Worm (Caenorhabditis elegans): Measurements from ENCODE around the gene F41E6.8.

F41E6.8 gene

DNA sequence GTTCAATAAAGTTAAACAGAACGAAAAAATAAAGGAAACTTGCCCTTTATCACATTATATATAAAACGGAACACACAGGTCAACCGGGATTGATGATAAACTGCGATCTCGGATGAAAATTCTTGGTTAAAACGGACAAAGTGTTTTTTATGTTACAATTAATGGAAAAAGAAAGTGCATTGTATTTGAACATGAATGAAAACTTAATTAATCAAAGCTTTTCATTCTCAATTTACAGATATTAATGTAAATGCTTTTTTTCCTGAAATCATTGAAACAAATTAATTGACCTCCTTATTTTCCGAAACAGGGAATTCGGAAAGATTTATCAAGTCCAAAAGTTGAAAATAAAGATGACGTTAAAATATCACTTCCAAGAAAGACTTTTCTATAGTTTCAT lies at the start of gene F41E6.8:
F41E6.8 (minus strand) TSS at position 101 of the 400 bp plus-strand sequence.
- no peak for TF ChIP-seq unc-62 (GFP tag; optimal IDR thresholded peaks at IDR 0.05)

DNA sequence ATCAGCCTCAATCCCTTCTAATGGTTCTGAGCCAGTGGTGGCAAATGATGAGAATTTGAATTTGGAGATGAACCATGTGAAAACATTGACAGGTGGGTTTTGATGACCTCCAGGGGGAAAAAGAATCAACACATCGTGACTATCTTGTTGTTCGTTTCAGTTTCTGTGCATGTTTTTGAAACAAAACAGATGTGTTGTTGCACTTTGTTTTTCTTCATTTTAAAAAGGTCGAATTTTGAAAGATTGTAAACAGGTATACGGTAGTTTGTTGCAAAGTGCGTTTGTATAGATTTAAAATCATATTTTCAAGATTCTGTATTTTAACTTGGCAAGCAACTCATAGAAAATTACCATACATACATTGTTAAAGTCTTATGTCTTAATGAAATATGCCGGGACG lies 49.0 kb upstream of the F41E6.8 start:
- no peak for TF ChIP-seq unc-62 (GFP tag; optimal IDR thresholded peaks at IDR 0.05)

DNA sequence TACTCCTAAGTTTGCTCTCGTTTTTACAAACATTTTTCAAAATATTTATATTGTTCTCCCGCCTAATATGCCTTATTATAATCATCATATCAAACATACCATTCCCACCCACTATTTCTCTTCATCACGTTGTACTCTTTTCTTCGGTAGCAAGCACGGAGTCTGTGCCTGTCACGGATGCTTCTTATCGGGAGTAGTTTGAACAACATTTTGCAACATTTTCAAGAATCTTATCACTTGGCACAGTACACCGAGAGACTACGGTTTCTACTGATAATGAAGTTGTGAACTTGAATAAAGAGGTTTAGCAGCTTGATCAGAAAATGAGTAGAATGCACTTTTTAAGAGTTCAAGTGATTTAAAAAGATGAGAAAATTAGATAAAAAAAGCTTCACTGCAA lies 46.9 kb upstream of the F41E6.8 start:
- no peak for TF ChIP-seq unc-62 (GFP tag; optimal IDR thresholded peaks at IDR 0.05)

DNA sequence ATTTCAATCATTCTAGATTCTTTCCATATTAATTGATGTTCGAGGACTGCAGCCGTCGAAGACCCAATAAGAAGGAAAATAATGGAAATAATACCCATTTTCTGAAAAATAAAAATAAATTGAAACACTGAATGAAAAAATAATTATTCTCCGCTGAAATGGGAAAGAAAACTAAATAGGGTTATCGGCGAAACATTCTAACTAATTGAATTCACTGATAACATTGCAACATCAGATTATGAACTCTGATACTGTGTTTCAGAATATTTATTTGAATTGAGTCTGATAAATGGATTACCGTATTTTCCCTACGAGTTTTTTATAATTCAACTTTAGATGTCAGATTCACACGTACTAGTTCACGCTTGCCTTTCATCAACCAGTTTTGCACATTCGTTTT lies 41.8 kb upstream of the F41E6.8 start, which contains the start of gene asp-13:
asp-13 (minus strand) TSS at position 101 of the 400 bp plus-strand sequence.
- TF ChIP-seq unc-62 (GFP tag; optimal IDR thresholded peaks at IDR 0.05), result no peak

DNA sequence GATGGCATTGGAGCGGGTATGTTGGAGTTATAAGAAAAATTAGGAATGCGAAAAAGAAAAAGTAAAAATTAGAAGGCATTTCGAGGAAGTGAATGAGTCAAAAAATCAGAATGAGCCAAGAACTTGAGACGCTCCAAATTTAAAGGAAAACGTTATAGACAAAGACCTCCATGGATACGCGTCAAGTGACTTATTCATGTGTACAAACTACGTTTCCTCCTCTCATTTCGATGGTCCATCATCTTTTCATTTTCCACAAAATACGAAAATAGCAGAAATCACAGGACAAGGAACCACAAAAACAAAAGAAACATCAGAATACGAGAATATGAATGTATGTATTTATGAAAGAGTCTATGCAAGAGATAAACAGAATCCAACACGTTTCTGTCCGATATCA lies 39.9 kb upstream of the F41E6.8 start, which contains the start of gene F28A12.3:
F28A12.3 (minus strand) TSS at position 101 of the 400 bp plus-strand sequence.
- TF ChIP-seq unc-62 (GFP tag; optimal IDR thresholded peaks at IDR 0.05), result no peak

DNA sequence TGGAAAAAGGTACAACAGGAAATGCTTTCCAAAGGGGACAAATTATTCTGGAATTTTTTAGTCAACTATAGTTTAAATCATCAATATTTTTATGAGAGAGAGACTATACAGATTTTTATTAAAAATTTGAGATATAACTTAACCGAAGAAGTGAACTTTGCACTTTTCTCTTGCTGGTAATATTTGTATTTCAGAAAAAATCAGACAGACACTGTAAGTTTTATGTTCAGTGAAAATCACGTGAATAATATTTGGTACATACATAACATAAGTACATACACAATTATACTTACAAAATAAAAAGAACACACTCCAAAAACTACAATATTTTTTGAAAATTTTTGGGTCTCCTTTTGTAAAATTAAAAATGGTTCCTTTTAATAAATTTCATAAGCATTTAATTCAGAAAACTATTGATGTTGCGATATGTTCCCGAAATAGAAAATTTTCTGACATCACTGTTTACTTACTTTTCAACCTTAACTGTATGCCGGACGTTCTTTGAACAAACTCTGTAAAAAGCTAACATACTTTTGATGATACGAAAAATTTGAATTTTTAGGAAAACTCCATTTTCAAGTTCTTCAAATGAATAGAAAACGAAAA lies 36.4 kb upstream of the F41E6.8 start, which contains the start of the genes F28A12.10 and acd-4:
F28A12.10 (minus strand) TSS at position 101 of the 606 bp plus-strand sequence.
acd-4 (plus strand) TSS at position 556 of the 606 bp plus-strand sequence.
- no peak for TF ChIP-seq unc-62 (GFP tag; optimal IDR thresholded peaks at IDR 0.05)

DNA sequence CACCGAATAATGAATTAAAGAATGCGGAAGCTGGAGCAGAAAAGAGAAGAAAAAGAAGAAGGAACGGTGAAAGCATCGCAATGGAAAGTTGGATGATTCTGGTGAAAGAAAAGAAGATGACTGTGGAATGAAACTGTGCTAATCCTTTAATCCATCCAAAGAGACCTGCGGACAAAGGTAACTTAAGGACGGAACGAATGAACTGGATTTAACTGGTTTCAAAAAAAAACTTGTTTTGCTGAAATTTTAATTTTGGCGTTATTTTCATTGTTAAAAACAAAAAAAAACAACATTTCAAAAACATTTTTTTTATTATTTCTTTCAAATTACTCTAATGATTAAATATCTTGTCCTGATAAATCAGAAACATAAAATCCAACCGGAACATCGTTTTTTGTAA lies 35.6 kb upstream of the F41E6.8 start, which contains the start of gene grl-12:
grl-12 (minus strand) TSS at position 101 of the 400 bp plus-strand sequence.
- no peak for TF ChIP-seq unc-62 (GFP tag; optimal IDR thresholded peaks at IDR 0.05)

DNA sequence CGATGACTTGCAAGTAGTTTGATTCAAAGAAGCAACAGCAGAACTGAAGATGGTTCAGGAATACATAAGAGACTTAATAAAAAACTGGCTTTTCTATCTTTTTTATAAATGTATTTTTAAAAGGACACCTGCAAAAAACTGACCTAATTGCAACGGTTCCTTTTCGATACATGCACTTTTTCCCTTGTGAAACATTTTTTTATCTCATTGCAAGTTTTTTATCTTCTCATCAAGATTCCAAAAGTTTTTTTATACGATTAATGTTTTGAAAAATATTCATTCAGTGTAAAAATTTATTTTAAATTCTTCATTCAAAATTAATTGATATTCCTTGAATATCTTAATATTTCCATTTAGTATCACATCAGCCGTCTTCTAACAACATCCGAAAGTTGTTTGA lies 34.3 kb upstream of the F41E6.8 start, which contains the start of gene oac-29:
oac-29 (minus strand) TSS at position 101 of the 400 bp plus-strand sequence.
- TF ChIP-seq unc-62 (GFP tag; optimal IDR thresholded peaks at IDR 0.05), result no peak

DNA sequence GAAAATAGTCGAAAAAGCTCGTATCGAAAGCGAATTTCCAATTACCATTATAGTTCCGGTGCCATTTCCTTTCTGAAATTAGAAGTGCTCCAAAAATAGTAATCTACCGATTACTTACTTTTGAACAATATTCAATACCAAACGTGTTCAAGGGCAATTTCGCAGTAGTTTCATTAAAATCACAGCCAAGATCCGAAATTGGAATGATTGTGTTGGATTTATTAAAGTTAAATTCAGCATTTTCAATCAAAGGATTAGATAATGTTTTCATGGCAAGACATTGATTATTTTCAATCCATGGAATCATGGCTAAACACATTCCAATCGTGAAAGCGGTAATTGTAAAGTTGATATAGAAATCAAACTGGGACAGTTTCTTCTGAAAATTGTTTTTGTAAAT lies 31.5 kb upstream of the F41E6.8 start:
- TF ChIP-seq unc-62 (GFP tag; optimal IDR thresholded peaks at IDR 0.05), result no peak

DNA sequence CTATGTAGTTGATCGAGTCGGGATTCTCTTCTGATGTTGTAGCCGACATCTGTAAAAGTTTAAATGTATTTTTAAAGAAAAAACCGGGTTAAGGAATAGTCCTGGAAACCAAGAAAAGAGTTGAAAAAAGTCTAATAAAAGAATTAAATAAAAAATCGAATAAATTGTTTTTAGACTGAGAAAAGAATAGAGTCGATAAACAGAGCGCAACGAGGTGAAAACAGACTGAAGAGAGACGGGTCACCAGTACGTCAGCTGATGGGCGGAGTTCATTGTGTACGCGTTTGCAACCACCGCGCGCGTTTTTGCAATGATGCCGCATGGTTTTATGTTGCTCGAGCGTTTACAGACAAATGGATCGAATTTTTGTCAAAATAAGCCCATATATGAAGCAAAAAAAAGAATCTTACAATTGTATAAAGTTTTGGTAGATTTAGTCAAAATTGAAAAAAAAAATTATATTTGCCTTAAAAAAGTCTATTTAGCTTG lies 30.0 kb upstream of the F41E6.8 start, which contains the start of gene atg-18:
atg-18 (minus strand) TSS at position 51 of the 489 bp plus-strand sequence.
- TF ChIP-seq unc-62 (GFP tag; optimal IDR thresholded peaks at IDR 0.05), result no peak

DNA sequence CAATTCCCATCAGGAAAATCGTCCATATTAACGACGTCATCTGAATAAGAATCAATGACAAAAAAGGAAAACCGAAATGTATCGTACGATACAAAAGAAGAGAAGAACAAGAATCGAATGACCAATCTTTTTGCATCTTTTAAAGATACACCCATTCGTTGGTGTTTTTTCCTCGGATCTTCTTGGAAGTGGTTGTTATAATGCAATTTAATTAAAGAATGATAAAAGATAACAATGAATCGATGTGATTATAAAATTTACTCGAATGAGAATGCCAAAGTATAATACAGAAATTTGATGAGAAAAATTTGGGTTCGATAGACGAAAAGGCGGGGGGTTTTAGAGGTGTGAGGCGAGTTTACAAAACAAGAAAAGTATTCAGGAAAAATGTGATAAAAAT lies 27.7 kb upstream of the F41E6.8 start, which contains the start of gene F41E6.12:
F41E6.12 (minus strand) TSS at position 101 of the 400 bp plus-strand sequence.
- no peak for TF ChIP-seq unc-62 (GFP tag; optimal IDR thresholded peaks at IDR 0.05)

DNA sequence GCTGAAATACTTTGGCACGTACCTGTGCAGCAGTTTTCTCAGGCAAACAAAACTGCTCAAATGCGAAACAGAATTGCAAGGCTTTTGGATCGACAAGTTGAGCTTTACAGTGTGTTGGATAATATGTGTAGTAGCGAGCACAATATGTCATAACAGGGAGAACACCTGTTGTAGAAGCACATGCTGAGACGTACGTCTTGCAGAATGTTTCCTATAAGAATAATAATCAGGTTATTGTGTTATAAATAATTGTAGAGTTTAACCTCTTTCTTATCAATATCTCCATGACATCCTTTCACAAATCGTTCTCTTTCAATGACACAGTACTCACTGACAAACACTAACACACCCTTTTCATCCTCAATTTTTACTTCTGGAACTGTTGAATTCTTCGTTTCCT lies 26.3 kb upstream of the F41E6.8 start:
- no peak for TF ChIP-seq unc-62 (GFP tag; optimal IDR thresholded peaks at IDR 0.05)

DNA sequence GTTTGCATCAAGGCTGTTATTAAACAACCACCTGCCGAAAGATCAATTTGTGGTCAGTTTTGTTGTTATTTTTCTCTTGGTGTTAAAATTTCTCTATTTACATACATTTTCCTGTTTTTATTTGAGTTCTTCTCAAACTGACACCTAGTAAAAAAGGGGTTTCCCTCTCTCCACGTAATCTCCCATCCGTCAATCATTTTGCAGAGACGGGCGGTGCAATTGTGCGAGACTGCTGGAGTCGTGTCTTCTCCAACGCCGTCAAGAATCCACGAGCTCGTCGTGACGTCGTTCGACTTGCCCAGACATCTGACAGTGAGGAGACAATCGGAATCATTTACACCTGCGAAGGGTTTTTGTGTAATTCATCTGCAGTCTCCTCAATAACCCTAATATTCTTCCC lies 25.1 kb upstream of the F41E6.8 start:
- TF ChIP-seq unc-62 (GFP tag; optimal IDR thresholded peaks at IDR 0.05), result no peak

DNA sequence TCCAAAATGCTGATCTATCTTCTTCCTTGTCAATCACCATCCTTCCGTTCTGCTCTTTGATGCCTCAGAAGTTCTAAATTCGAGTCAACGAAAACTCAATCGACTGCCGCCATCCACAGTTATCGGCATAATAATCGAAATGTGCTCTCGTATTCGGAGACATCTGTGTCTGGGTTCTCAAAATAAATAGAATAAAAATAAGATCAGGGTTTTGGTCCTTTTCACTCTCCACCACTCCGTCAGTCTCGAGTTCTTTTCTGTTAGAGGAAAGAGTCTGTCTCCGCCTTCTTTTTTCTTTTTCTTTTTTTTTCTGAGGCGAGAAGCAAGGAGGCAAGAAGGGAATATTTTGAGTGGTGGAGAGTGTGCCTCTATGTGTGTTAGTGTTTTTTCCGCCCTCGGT lies 22.4 kb upstream of the F41E6.8 start, which contains the start of gene F41E6.17:
F41E6.17 (plus strand) TSS at position 348 of the 400 bp plus-strand sequence.
- TF ChIP-seq unc-62 (GFP tag; optimal IDR thresholded peaks at IDR 0.05), result no peak

DNA sequence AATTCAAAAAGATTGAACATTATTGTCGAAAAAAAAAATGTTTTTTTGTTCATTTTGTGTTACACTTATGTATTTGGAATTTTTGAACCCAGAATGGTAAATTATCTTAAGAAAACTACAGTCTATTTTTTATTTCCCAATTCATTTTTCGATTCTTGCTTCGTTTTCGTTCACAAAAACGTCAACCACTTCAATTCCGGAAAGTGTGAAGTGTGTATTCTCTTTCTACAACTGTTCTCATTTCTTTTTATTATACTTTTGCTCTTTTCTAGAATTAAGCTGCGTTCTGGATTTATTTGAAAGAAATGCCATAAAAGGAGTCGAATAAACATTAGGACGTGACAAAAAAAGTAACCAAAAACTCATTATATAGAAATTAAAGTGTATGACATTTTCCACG lies 21.0 kb upstream of the F41E6.8 start, which contains the start of gene F41E6.1:
F41E6.1 (plus strand) TSS at position 301 of the 400 bp plus-strand sequence.
- TF ChIP-seq unc-62 (GFP tag; optimal IDR thresholded peaks at IDR 0.05), result no peak

DNA sequence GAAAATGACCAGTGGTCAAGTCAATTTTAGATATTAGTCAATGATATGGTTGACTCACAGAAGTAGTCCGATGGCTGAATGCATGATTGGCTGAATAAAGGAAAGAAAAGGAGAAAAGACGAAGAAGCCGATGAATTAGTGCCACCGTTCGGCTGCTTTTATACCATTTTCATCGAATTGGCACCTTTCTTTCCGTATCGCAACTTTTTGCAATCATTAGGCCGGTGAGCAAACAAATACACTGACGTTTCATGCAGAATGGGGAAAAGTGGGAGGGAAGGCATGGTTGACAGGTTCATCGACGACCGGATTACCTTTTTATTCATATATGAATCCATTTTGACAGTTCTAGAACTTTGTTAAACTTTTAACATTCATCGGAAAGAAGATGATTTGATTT lies 19.9 kb upstream of the F41E6.8 start, which contains the start of gene idpc-2:
idpc-2 (minus strand) TSS at position 101 of the 400 bp plus-strand sequence.
- no peak for TF ChIP-seq unc-62 (GFP tag; optimal IDR thresholded peaks at IDR 0.05)

DNA sequence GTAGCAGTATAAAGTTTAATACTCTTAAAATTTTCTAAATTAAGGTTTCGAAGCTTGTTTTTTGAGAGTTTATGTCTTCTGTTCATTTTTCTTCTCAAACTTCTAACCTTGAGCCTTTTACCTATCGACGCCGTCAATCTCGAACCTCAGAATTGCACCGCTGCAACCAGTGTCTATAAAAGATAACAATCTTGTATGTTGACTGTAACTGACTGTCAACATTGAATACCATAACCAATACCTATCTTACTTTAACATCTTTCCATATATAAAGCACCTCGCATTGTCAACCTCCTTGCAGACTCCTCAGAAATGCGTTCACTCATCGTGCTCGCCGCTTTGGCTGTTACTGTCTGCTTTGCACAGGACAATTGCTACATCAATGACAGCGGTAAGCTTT lies 17.4 kb upstream of the F41E6.8 start, which contains the start of gene grd-5:
grd-5 (plus strand) TSS at position 295 of the 400 bp plus-strand sequence.
- no peak for TF ChIP-seq unc-62 (GFP tag; optimal IDR thresholded peaks at IDR 0.05)
